Fruit fly (Drosophila melanogaster): ENCODE data around the gene Sod1.

Sod1 gene

DNA sequence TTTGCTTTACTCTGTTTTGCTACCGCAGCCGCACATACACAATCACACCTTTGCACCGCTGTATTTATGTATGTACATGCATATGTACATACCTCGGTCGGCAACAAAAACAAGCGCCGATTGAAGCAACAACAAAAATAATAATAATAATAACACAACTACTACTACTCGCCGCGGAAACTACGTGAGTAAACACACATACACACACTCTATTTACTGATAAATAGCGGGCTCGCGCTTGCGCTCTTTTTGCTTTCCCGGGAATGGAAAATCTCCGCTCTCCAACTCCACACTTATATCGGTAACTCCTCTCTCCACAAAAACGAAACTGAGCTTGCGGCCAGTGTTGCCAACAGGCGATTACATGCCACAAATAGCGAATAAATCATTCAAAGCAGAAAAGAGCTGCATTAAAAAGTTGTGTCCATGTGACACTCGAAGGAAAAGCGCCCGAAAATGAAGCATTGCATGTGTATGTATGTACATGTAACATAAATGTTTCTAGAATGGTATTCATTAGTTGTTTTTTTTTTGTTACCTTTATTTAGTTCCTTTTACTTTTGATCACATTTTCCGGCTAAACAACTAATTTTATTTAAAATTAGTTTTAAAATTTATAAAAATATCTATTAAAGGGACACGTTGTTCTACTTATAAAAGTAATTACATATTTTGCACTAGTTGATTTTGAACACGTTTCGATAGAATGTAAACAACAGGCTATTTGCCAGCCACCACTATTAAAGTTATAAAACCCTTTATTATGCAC, 5.3 kb upstream of the Sod1 start (continued):
- TF ChIP-seq CG3847 (GFP tag; IDR thresholded peaks at IDR 0.05) (peak; percentile 54), croc (GFP tag; conservative IDR thresholded peaks at IDR 0.05) (no peak), Ets65A (GFP tag) (no peak), CG6813 (GFP tag; optimal IDR thresholded peaks at IDR 0.05) (peak; percentile 91), ase (GFP tag; IDR thresholded peaks at IDR 0.05) (0 out of 3 replicates have a peak, but pooled peaks have one; percentile 30), Neu2 (GFP tag; optimal IDR thresholded peaks at IDR 0.05; ENCODE audit: borderline replicate concordance) (no peak), CG15696 (tag; optimal IDR thresholded peaks at IDR 0.05) (peak; percentile 88), eve (GFP tag; optimal IDR thresholded peaks at IDR 0.05) (no peak), Dek (tag; optimal IDR thresholded peaks at IDR 0.05) (peak; percentile 55), CG2120 (GFP tag; optimal IDR thresholded peaks at IDR 0.05) (peak; percentile 56), CG6765 (GFP tag; optimal IDR thresholded peaks at IDR 0.05) (peak; percentile 79), CG1233 (GFP tag; optimal IDR thresholded peaks at IDR 0.05) (peak; percentile 91), pfk (GFP tag; optimal IDR thresholded peaks at IDR 0.05) (peak; percentile 82), CG7786 (GFP tag; optimal IDR thresholded peaks at IDR 0.05) (peak; percentile 59), rib (GFP tag; IDR thresholded peaks at IDR 0.05) (peak; percentile 89), tap (tag; optimal IDR thresholded peaks at IDR 0.05) (peak; percentile 66), crol (GFP tag; IDR thresholded peaks at IDR 0.05) (0 out of 2 replicates have a peak, but pooled peaks have one; percentile 11), Nf-YC (tag; optimal IDR thresholded peaks at IDR 0.05) (peak; percentile 24), Chrac-16 (GFP tag; optimal IDR thresholded peaks at IDR 0.05) (no peak), CG10431 (GFP tag; optimal IDR thresholded peaks at IDR 0.05) (peak; percentile 86), CrebB (tag; optimal IDR thresholded peaks at IDR 0.05) (peak; percentile 88), CG15479 (GFP tag; optimal IDR thresholded peaks at IDR 0.05) (peak; percentile 86), sr (GFP tag; IDR thresholded peaks at IDR 0.05) (no peak), MTF-1 (GFP tag; optimal IDR thresholded peaks at IDR 0.05; ENCODE audit: borderline replicate concordance) (peak; percentile 86), Hr78 (GFP tag; optimal IDR thresholded peaks at IDR 0.05) (no peak), CG2129 (GFP tag; IDR thresholded peaks at IDR 0.05; ENCODE audit: partially characterized antibody) (no peak), pnt (GFP tag; optimal IDR thresholded peaks at IDR 0.05) (peak; percentile 48), Spps (tag; optimal IDR thresholded peaks at IDR 0.05) (peak; percentile 44), CG1832 (GFP tag; optimal IDR thresholded peaks at IDR 0.05) (no peak), ato (GFP tag; IDR thresholded peaks at IDR 0.05; ENCODE audit: partially characterized antibody) (no peak), en (GFP tag; optimal IDR thresholded peaks at IDR 0.05) (peak; percentile 47), CG13624 (GFP tag; optimal IDR thresholded peaks at IDR 0.05) (peak; percentile 37), mirr (GFP tag; optimal IDR thresholded peaks at IDR 0.05) (peak; percentile 96), ash1 (GFP tag; optimal IDR thresholded peaks at IDR 0.05) (peak; percentile 79), danr (GFP tag; IDR thresholded peaks at IDR 0.05) (peak; percentile 20; the same call in 1 of the 2 replicates), CG13123 (GFP tag; optimal IDR thresholded peaks at IDR 0.05) (peak; percentile 68), HHEX (GFP tag; optimal IDR thresholded peaks at IDR 0.05) (peak; percentile 83), Eip74EF (GFP tag; optimal IDR thresholded peaks at IDR 0.05) (peak in 1 of 2 experiments; percentile 75), CG30431 (GFP tag; optimal IDR thresholded peaks at IDR 0.05) (no peak), CG12744 (GFP tag; optimal IDR thresholded peaks at IDR 0.05) (peak; percentile 69), CG31441 (GFP tag; IDR thresholded peaks at IDR 0.05) (peak; percentile 25), CG12155 (GFP tag; optimal IDR thresholded peaks at IDR 0.05) (peak; percentile 61), wor (GFP tag; IDR thresholded peaks at IDR 0.05) (no peak), Blimp-1 (GFP tag; optimal IDR thresholded peaks at IDR 0.05) (peak; percentile 55), Pdp1 (GFP tag; optimal IDR thresholded peaks at IDR 0.05) (peak; percentile 55 to 75), schlank (tag; optimal IDR thresholded peaks at IDR 0.05) (peak; percentile 85), CG12391 (tag; optimal IDR thresholded peaks at IDR 0.05) (peak; percentile 29), nau (GFP tag; optimal IDR thresholded peaks at IDR 0.05) (peak; percentile 83)

All from whole organism, embryonic.